Worm (Caenorhabditis elegans) whole organism, young adult: Measurements from ENCODE around the gene mfsd-10.

Experiments
- K12H6.12 ChIP-seq: fragments of 200-800 bp; sonication (Bioruptor generic); optimal IDR thresholded peaks from 2 replicates; lab custom pipeline; 2018; ENCODE audit warnings: mild to moderate bottlenecking, missing genetic modification characterization, missing compliant biosample characterization
- ama-1 ChIP-seq, 3 experiments: fragments of 150-350 bp in 1 of 3; sonication (generic microtip) in 2 of 3; optimal IDR thresholded peaks; 2 replicates each; lab custom pipeline; 2014 to 2018; ENCODE audit warnings: missing biosample characterization in 2 of 3, missing genetic modification characterization in 2 of 3, missing genetic modification reagents in 2 of 3
- cebp-1 ChIP-seq, 2 experiments: fragments of 200-800 bp in 1 of 2; sonication (Bioruptor generic) in 1 of 2; sonication (generic microtip) in 1 of 2; IDR thresholded peaks in 1 of 2; optimal IDR thresholded peaks in 1 of 2; 2 replicates each; pipeline versions ENCODE4 v1.3.6 to Lab custom; 2017 to 2022; ENCODE audit warnings: missing compliant biosample characterization in 2 of 2, missing genetic modification characterization in 2 of 2, mild to moderate bottlenecking in 1 of 2, missing genetic modification reagents in 1 of 2, moderate library complexity in 1 of 2
- die-1 ChIP-seq: sonication (generic microtip); optimal IDR thresholded peaks from 2 replicates; lab custom pipeline; 2016; ENCODE audit warnings: missing genotype, mild to moderate bottlenecking, missing genetic modification characterization, missing compliant biosample characterization
- dpl-1 ChIP-seq: fragments of 150-350 bp; optimal IDR thresholded peaks from 2 replicates; lab custom pipeline; 2014; ENCODE audit warnings: missing biosample characterization, missing genetic modification reagents, missing genetic modification characterization
- hlh-12 ChIP-seq: sonication (generic microtip); optimal IDR thresholded peaks from 2 replicates; lab custom pipeline; 2016; ENCODE audit warnings: missing genetic modification characterization, missing compliant biosample characterization
- hrde-1 ChIP-seq: sonication (generic microtip); optimal IDR thresholded peaks from 2 replicates; lab custom pipeline; 2016; ENCODE audit warnings: missing genetic modification characterization, mild to moderate bottlenecking, missing compliant biosample characterization, moderate library complexity, missing genotype, missing genetic modification reagents, borderline replicate concordance
- rec-8 ChIP-seq, 2 experiments: sonication (generic microtip); optimal IDR thresholded peaks; 2 replicates each; lab custom pipeline; 2016; ENCODE audit warnings: mild to moderate bottlenecking in 2 of 2, missing genetic modification characterization in 2 of 2, missing genetic modification reagents in 2 of 2, missing genotype in 2 of 2, missing biosample characterization in 1 of 2, missing compliant biosample characterization in 1 of 2, moderate library complexity in 1 of 2
- unc-62 ChIP-seq: fragments of 150-350 bp; optimal IDR thresholded peaks from 2 replicates; lab custom pipeline; 2014; ENCODE audit warnings: missing biosample characterization, missing genetic modification reagents, missing genetic modification characterization

DNA sequence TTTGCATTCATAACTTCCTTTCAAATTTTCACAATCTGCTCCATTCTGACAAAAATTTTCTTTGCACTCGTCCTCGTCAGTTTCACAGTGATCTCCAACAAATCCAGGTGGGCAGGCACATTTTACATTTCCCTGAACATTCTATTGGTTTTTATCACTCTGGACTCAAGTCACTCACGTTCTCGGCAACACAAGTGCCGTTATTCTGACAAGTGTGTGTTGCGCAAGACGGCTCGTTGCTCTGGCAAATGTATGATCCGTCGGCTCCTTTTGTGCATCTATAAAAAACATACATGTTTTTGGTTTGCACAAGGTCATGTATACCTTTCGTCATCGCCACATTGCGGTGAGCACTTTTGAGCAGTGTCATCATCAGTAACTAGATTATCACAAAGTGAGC lies 44.2 kb upstream of the mfsd-10 start:
- TF ChIP-seq rec-8 (tag; optimal IDR thresholded peaks at IDR 0.05; lab: Kevin White, UChicago) = no peak
- TF ChIP-seq hlh-12 = no peak
- TF ChIP-seq cebp-1 (GFP tag; IDR thresholded peaks at IDR 0.05; lab: Robert Waterston, UW) = no peak
- TF ChIP-seq cebp-1 (tag; optimal IDR thresholded peaks at IDR 0.05; lab: Kevin White, UChicago) = no peak
- no peak for TF ChIP-seq ama-1 (optimal IDR thresholded peaks at IDR 0.05; lab: Kevin White, UChicago)
- no peak for TF ChIP-seq ama-1 (GFP tag; optimal IDR thresholded peaks at IDR 0.05; lab: Kevin White, UChicago)
- no peak for TF ChIP-seq K12H6.12
- no peak for TF ChIP-seq unc-62 (GFP tag; lab: Kevin White, UChicago)
- TF ChIP-seq dpl-1 = no peak
- no peak for TF ChIP-seq hrde-1 (tag; lab: Kevin White, UChicago)
- no peak for TF ChIP-seq die-1 (tag; lab: Kevin White, UChicago)
